Fruit fly (Drosophila melanogaster): ENCODE results near the gene twe.
A peak's percentile ranks its signal among the peaks of the same experiment; 100 is the strongest.

Gene twe

DNA sequence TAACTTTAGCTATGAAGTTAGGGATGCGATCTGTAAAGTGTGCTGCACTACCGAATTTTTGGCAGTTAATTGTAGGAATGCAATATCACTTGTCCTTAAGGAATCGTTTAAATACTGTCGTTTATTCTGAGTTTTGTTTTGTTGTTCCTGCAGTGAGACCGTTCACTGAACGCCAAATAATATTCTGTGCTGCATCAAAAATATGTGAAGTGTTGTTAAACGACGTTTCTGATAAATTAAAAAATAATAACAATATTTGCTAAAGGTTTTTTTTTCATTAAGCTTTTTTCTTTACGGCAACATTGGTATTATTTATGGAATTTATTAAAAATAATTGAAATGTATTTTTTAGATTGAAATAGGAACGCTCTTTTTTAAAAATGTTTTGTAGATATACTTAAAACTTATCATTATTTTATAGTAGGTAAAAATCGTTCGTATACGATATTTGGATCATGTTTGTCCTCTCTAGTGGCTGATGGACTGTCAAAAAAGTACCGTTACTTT, 41.1 kb upstream of the twe start, which contains the start of gene GMF:
Gene GMF, minus strand, starts transcription at position 182 of the 507 bp plus-strand sequence.
- TF ChIP-seq dmrt93B (GFP tag; optimal IDR thresholded peaks at IDR 0.05) (no peak), Myc (optimal IDR thresholded peaks at IDR 0.05) (no peak), HLH106 (tag; optimal IDR thresholded peaks at IDR 0.05) (peak; percentile 30), Hnf4 (GFP tag; optimal IDR thresholded peaks at IDR 0.05) (peak; percentile 58), ey (GFP tag; optimal IDR thresholded peaks at IDR 0.05) (peak; percentile 19), Rel (GFP tag; optimal IDR thresholded peaks at IDR 0.05) (no peak), Rel (tag; optimal IDR thresholded peaks at IDR 0.05) (peak; percentile 20), h (GFP tag; optimal IDR thresholded peaks at IDR 0.05) (no peak), fru (GFP tag; optimal IDR thresholded peaks at IDR 0.05) (no peak), pan (optimal IDR thresholded peaks at IDR 0.05) (no peak), foxo (GFP tag; optimal IDR thresholded peaks at IDR 0.05) (peak in 1 of 2 experiments; percentile 62), psq (GFP tag; optimal IDR thresholded peaks at IDR 0.05) (peak; percentile 21), dsf (GFP tag; optimal IDR thresholded peaks at IDR 0.05; ENCODE audit: borderline replicate concordance) (peak; percentile 23), Hr83 (GFP tag; optimal IDR thresholded peaks at IDR 0.05; ENCODE audit: poor library complexity, severe bottlenecking) (no peak), Dif (GFP tag; optimal IDR thresholded peaks at IDR 0.05; ENCODE audit: partially characterized antibody) (no peak), woc (GFP tag; optimal IDR thresholded peaks at IDR 0.05) (peak; percentile 57), rgr (GFP tag; optimal IDR thresholded peaks at IDR 0.05) (peak; percentile 64), Jra (GFP tag; optimal IDR thresholded peaks at IDR 0.05) (peak; percentile 67), Sp1 (GFP tag; optimal IDR thresholded peaks at IDR 0.05) (peak; percentile 51), Abd-B (GFP tag; optimal IDR thresholded peaks at IDR 0.05) (no peak), sv (GFP tag; optimal IDR thresholded peaks at IDR 0.05) (no peak), br (GFP tag; optimal IDR thresholded peaks at IDR 0.05) (no peak), CG9705 (GFP tag; optimal IDR thresholded peaks at IDR 0.05) (no peak), OdsH (GFP tag; optimal IDR thresholded peaks at IDR 0.05) (no peak), usp (GFP tag; optimal IDR thresholded peaks at IDR 0.05) (no peak), GATAd (GFP tag; optimal IDR thresholded peaks at IDR 0.05) (no peak), sage (GFP tag; optimal IDR thresholded peaks at IDR 0.05) (no peak), Mio (GFP tag; optimal IDR thresholded peaks at IDR 0.05) (no peak), brk (GFP tag; optimal IDR thresholded peaks at IDR 0.05) (no peak)

DNA sequence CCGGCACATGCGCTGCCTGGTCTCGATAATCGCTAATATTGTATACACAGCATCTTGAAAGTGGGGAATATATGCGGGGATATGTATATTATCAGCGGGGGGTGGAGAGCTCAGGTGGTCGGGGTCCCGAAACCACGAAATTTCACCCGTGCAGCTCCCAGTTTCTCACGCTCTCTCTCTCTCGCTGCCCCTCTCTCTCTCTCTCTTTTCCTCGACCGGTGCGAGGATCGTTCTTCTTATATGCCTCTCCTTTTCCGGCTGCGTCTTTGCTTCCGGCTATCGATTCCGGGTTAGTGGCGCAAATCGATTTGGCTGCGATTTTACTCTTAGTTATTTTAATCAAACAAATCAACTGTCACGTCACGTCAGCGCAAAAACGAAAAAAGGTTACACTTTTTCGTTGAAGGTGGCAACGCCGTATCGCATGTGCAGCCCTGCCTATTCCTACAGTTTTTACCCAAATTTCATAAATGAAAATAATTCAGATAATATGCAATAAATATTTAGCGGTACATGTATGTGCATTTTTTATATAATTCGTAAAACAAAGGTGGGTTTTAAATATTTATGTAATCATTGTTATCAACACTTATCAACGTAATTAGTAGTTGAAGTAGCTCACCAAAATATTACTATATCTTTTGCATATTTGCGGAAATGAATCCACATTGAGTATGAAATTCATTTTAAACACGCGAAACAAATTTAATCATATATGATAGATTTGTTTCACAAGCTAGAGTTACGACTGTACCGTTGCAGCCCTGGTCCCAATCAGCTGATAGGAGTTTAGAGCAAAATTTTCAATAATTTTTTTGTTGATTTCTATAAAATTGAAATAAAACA, 38.0 kb upstream of the twe start, which contains the start of the genes heix and CG17328:
Gene heix, minus strand, starts transcription at position 393 of the 846 bp plus-strand sequence.
Gene CG17328, plus strand, starts transcription at position 478 of the 846 bp plus-strand sequence.
- TF ChIP-seq usp (GFP tag; optimal IDR thresholded peaks at IDR 0.05) (no peak), ey (GFP tag; optimal IDR thresholded peaks at IDR 0.05) (peak; percentile 66), jim (GFP tag; optimal IDR thresholded peaks at IDR 0.05) (no peak), fru (GFP tag; optimal IDR thresholded peaks at IDR 0.05) (no peak), lola (GFP tag; optimal IDR thresholded peaks at IDR 0.05) (no peak), Mio (GFP tag; optimal IDR thresholded peaks at IDR 0.05) (no peak), Vsx2 (GFP tag; optimal IDR thresholded peaks at IDR 0.05; ENCODE audit: partially characterized antibody) (no peak), Hr83 (GFP tag; optimal IDR thresholded peaks at IDR 0.05; ENCODE audit: poor library complexity, severe bottlenecking) (no peak), pan (optimal IDR thresholded peaks at IDR 0.05) (no peak), Hnf4 (GFP tag; optimal IDR thresholded peaks at IDR 0.05) (peak; percentile 67), sage (GFP tag; optimal IDR thresholded peaks at IDR 0.05) (no peak), rgr (GFP tag; optimal IDR thresholded peaks at IDR 0.05) (peak; percentile 74), Dfd (GFP tag; optimal IDR thresholded peaks at IDR 0.05) (no peak), h (GFP tag; optimal IDR thresholded peaks at IDR 0.05) (no peak), Abd-B (GFP tag; optimal IDR thresholded peaks at IDR 0.05) (no peak), Sp1 (GFP tag; optimal IDR thresholded peaks at IDR 0.05) (peak; percentile 74), OdsH (GFP tag; optimal IDR thresholded peaks at IDR 0.05) (peak; percentile 66), HLH106 (tag; optimal IDR thresholded peaks at IDR 0.05) (peak; percentile 81), woc (GFP tag; optimal IDR thresholded peaks at IDR 0.05) (peak; percentile 83), dl (GFP tag; optimal IDR thresholded peaks at IDR 0.05; ENCODE audit: insufficient read depth in 1 of 2, partially characterized antibody in 2 of 2) (no peak), br (GFP tag; optimal IDR thresholded peaks at IDR 0.05) (no peak), Jra (GFP tag; optimal IDR thresholded peaks at IDR 0.05) (peak; percentile 20), dsf (GFP tag; optimal IDR thresholded peaks at IDR 0.05; ENCODE audit: borderline replicate concordance) (peak; percentile 31), CG9705 (GFP tag; optimal IDR thresholded peaks at IDR 0.05) (peak; percentile 69), Dif (GFP tag; optimal IDR thresholded peaks at IDR 0.05; ENCODE audit: partially characterized antibody) (peak; percentile 6), Hr78 (GFP tag; optimal IDR thresholded peaks at IDR 0.05) (no peak), GATAd (GFP tag; optimal IDR thresholded peaks at IDR 0.05) (no peak), foxo (GFP tag; optimal IDR thresholded peaks at IDR 0.05) (peak in 1 of 2 experiments; percentile 81), psq (GFP tag; optimal IDR thresholded peaks at IDR 0.05) (peak; percentile 59), brk (GFP tag; optimal IDR thresholded peaks at IDR 0.05) (no peak), dmrt93B (GFP tag; optimal IDR thresholded peaks at IDR 0.05) (no peak), tai (GFP tag; optimal IDR thresholded peaks at IDR 0.05) (no peak), N (GFP tag; optimal IDR thresholded peaks at IDR 0.05) (no peak), Rel (GFP tag; optimal IDR thresholded peaks at IDR 0.05) (no peak), Rel (tag; optimal IDR thresholded peaks at IDR 0.05) (peak; percentile 19), CG32264 (GFP tag; optimal IDR thresholded peaks at IDR 0.05) (no peak), CrebA (GFP tag; optimal IDR thresholded peaks at IDR 0.05; ENCODE audit: borderline replicate concordance) (no peak), Myc (optimal IDR thresholded peaks at IDR 0.05) (no peak), sv (GFP tag; optimal IDR thresholded peaks at IDR 0.05) (peak; percentile 66)
